Worm (Caenorhabditis elegans): ENCODE measurements around the gene ptr-14.

ce11 chrIV:10593570-10593969, 21.7 kb upstream of the ptr-14 start, which contains the start of gene C43F9.7:
- no peak for TF ChIP-seq ztf-11 (tag; optimal IDR thresholded peaks at IDR 0.05)
- TF ChIP-seq isw-1 (GFP tag; IDR thresholded peaks at IDR 0.05): no peak
- no peak for TF ChIP-seq alr-1 (tag; optimal IDR thresholded peaks at IDR 0.05; ENCODE audit: borderline replicate concordance)
- TF ChIP-seq ama-1 (optimal IDR thresholded peaks at IDR 0.05): no peak
- no peak for TF ChIP-seq ceh-63 (GFP tag; optimal IDR thresholded peaks at IDR 0.05)
- no peak for TF ChIP-seq ztf-4 (tag; optimal IDR thresholded peaks at IDR 0.05)
- TF ChIP-seq lir-3 (tag; optimal IDR thresholded peaks at IDR 0.05; ENCODE audit: poor library complexity): no peak
- no peak for TF ChIP-seq lin-13 (GFP tag; optimal IDR thresholded peaks at IDR 0.05)
